Fruit fly (Drosophila melanogaster): ENCODE measurements around the gene Hex-t1.

Gene Hex-t1

DNA sequence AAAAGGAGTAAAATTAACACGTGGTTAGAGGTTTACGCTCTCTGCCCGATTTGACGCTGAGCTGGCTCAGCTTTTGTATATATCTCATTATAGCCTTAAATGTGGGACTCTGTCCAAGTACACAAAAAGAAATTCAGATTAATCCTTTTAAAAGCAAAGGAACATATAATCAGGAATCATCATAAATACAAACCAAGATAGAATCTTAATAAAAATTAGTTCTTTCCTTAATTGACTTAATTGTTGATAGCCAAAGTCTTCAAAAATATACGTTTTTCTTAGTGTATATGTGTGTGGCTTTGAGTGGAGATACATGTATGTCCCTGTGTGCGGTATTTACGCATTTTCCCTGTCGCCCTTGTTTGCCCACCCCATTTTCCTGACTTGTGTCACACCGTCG, 45.4 kb downstream of the Hex-t1 start (continued):
- TF ChIP-seq CHES-1-like (GFP tag; optimal IDR thresholded peaks at IDR 0.05) (no peak), eve (GFP tag; optimal IDR thresholded peaks at IDR 0.05) (peak in 1 of 2 experiments; percentile 34), CG2199 (GFP tag; IDR thresholded peaks at IDR 0.05) (no peak), repo (GFP tag; optimal IDR thresholded peaks at IDR 0.05) (no peak), emc (GFP tag; optimal IDR thresholded peaks at IDR 0.05) (no peak), en (GFP tag; optimal IDR thresholded peaks at IDR 0.05) (no peak), lov (optimal IDR thresholded peaks at IDR 0.05) (no peak), lov (GFP tag; IDR thresholded peaks at IDR 0.05) (no peak), gro (GFP tag; optimal IDR thresholded peaks at IDR 0.05) (no peak), CG4730 (GFP tag; IDR thresholded peaks at IDR 0.05) (no peak), CoRest (tag; optimal IDR thresholded peaks at IDR 0.05) (peak; percentile 42), CG3995 (GFP tag; optimal IDR thresholded peaks at IDR 0.05) (no peak), Sry-δ (GFP tag; optimal IDR thresholded peaks at IDR 0.05) (no peak), CG9876 (GFP tag; optimal IDR thresholded peaks at IDR 0.05) (no peak), eyg (GFP tag; optimal IDR thresholded peaks at IDR 0.05) (no peak), Sox102F (GFP tag; optimal IDR thresholded peaks at IDR 0.05) (peak; percentile 21), Nf-YA (GFP tag; IDR thresholded peaks at IDR 0.05) (no peak), CG31388 (GFP tag; optimal IDR thresholded peaks at IDR 0.05) (no peak), Fer3 (tag; optimal IDR thresholded peaks at IDR 0.05) (peak; percentile 54), sd (tag; optimal IDR thresholded peaks at IDR 0.05) (no peak), CG10565 (GFP tag; optimal IDR thresholded peaks at IDR 0.05) (no peak), Gsc (GFP tag; IDR thresholded peaks at IDR 0.05) (no peak), Adf1 (GFP tag; IDR thresholded peaks at IDR 0.05) (no peak), CG33213 (GFP tag; optimal IDR thresholded peaks at IDR 0.05) (no peak), CG15514 (GFP tag; optimal IDR thresholded peaks at IDR 0.05) (peak; percentile 37), ci (GFP tag; IDR thresholded peaks at IDR 0.05) (no peak), fd64A (GFP tag; optimal IDR thresholded peaks at IDR 0.05) (no peak), CG13775 (GFP tag; optimal IDR thresholded peaks at IDR 0.05) (no peak), CG2889 (GFP tag; IDR thresholded peaks at IDR 0.05) (no peak), CG33557 (GFP tag; optimal IDR thresholded peaks at IDR 0.05) (no peak), CG6689 (GFP tag; IDR thresholded peaks at IDR 0.05) (0 out of 2 replicates have a peak, but pooled peaks have one; percentile 19), CG2875 (GFP tag; optimal IDR thresholded peaks at IDR 0.05) (no peak), Fer1 (GFP tag; optimal IDR thresholded peaks at IDR 0.05) (peak; percentile 67), dysf (GFP tag; IDR thresholded peaks at IDR 0.05) (peak; percentile 63; the same call in 2 of the 3 replicates), bowl (GFP tag; IDR thresholded peaks at IDR 0.05) (no peak), gt (GFP tag; IDR thresholded peaks at IDR 0.05) (no peak), CG11247 (GFP tag; IDR thresholded peaks at IDR 0.05) (no peak), CG4707 (GFP tag; optimal IDR thresholded peaks at IDR 0.05) (no peak), Bteb2 (GFP tag; optimal IDR thresholded peaks at IDR 0.05) (peak; percentile 3), cg (GFP tag; optimal IDR thresholded peaks at IDR 0.05) (no peak), sima (GFP tag; optimal IDR thresholded peaks at IDR 0.05) (no peak), Hr39 (optimal IDR thresholded peaks at IDR 0.05) (no peak), E2f2 (GFP tag; IDR thresholded peaks at IDR 0.05) (peak; percentile 29; the same call in 1 of the 2 replicates), Ravus (GFP tag; IDR thresholded peaks at IDR 0.05) (no peak), Usf (GFP tag; optimal IDR thresholded peaks at IDR 0.05) (no peak), klu (GFP tag; IDR thresholded peaks at IDR 0.05) (no peak), Scr (GFP tag; IDR thresholded peaks at IDR 0.05; ENCODE audit: partially characterized antibody) (no peak), HmgD (GFP tag; optimal IDR thresholded peaks at IDR 0.05) (no peak), NFAT (GFP tag; IDR thresholded peaks at IDR 0.05) (peak; percentile 26; the same call in 1 of the 2 replicates), scrt (GFP tag; optimal IDR thresholded peaks at IDR 0.05) (peak; percentile 52), MBD-R2 (GFP tag; IDR thresholded peaks at IDR 0.05) (no peak; the same call in 1 of the 2 replicates), pzg (GFP tag; optimal IDR thresholded peaks at IDR 0.05) (no peak), ro (GFP tag; IDR thresholded peaks at IDR 0.05) (no peak)

Measured in whole organism, embryonic.